Fruit fly (Drosophila melanogaster): Measurements from ENCODE around the gene CG13310.

- TF ChIP-seq repo (GFP tag; optimal IDR thresholded peaks at IDR 0.05) (no peak), YL-1 (GFP tag; optimal IDR thresholded peaks at IDR 0.05) (no peak), zen (tag; optimal IDR thresholded peaks at IDR 0.05) (no peak), pnt (GFP tag; optimal IDR thresholded peaks at IDR 0.05) (no peak)
Measured at dm6 chr3L:8798539-8798938, 1.8 kb downstream of the CG13310 start.

Data from whole organism, embryonic.